Worm (Caenorhabditis elegans) whole organism, young adult: Measurements from ENCODE around the gene F13H10.8.

ENCODE experiments used
- C06A6.2 ChIP-seq: fragments of 200-800 bp; sonication (Bioruptor generic); conservative IDR thresholded peaks from 2 replicates; pipeline ENCODE4 v1.3.6; 2022; ENCODE audit warnings: missing genetic modification characterization, missing compliant biosample characterization
- F10E7.11 ChIP-seq: sonication (generic microtip); optimal IDR thresholded peaks from 2 replicates; lab custom pipeline; 2017; ENCODE audit warnings: mild to moderate bottlenecking, missing genetic modification characterization, moderate library complexity, missing compliant biosample characterization
- F22D6.2 ChIP-seq: sonication (generic microtip); optimal IDR thresholded peaks from 2 replicates; lab custom pipeline; 2016; ENCODE audit warnings: mild to moderate bottlenecking, missing genetic modification characterization, missing compliant biosample characterization
- F23B12.7 ChIP-seq: sonication (generic microtip); optimal IDR thresholded peaks from 2 replicates; lab custom pipeline; 2017; ENCODE audit warnings: missing genetic modification characterization, mild to moderate bottlenecking, missing compliant biosample characterization, antibody characterized with exemption, moderate library complexity; ENCODE audit not compliant: insufficient read depth
- F33H1.4 ChIP-seq: fragments of 200-800 bp; sonication (Bioruptor generic); IDR thresholded peaks from 2 replicates; pipeline ENCODE4 v1.3.6; 2022; ENCODE audit warnings: missing genetic modification reagents, missing genetic modification characterization, missing compliant biosample characterization
- F37B4.10 ChIP-seq: fragments of 200-800 bp; sonication (Bioruptor generic); IDR thresholded peaks from 2 replicates; pipeline ENCODE4 v1.3.6; 2022; ENCODE audit warnings: missing genetic modification characterization, missing compliant biosample characterization
- F39B2.1 ChIP-seq: fragments of 200-800 bp; sonication (Bioruptor generic); IDR thresholded peaks from 2 replicates; pipeline ENCODE4 v1.3.6; 2022; ENCODE audit warnings: missing genetic modification reagents, missing genetic modification characterization, missing compliant biosample characterization
- F52B5.7 ChIP-seq: sonication (generic microtip); optimal IDR thresholded peaks from 2 replicates; lab custom pipeline; 2016; ENCODE audit warnings: mild to moderate bottlenecking, missing genetic modification characterization, missing compliant biosample characterization
- F57C9.4 ChIP-seq: sonication (generic microtip); optimal IDR thresholded peaks from 2 replicates; lab custom pipeline; 2017; ENCODE audit warnings: mild to moderate bottlenecking, missing genetic modification characterization, missing compliant biosample characterization
- K12H6.12 ChIP-seq: fragments of 200-800 bp; sonication (Bioruptor generic); optimal IDR thresholded peaks from 2 replicates; lab custom pipeline; 2018; ENCODE audit warnings: mild to moderate bottlenecking, missing genetic modification characterization, missing compliant biosample characterization
- Y53F4B.3 ChIP-seq: fragments of 200-800 bp; sonication (Bioruptor generic); IDR thresholded peaks from 2 replicates; pipeline ENCODE4 v1.3.6; 2022; ENCODE audit warnings: missing genetic modification reagents, missing genetic modification characterization, missing compliant biosample characterization
- aptf-3 ChIP-seq: fragments of 200-800 bp; sonication (Bioruptor generic); IDR thresholded peaks from 2 replicates; pipeline ENCODE4 v1.3.6; 2022; ENCODE audit warnings: missing genetic modification characterization, missing compliant biosample characterization
- athp-1 ChIP-seq: sonication (generic microtip); optimal IDR thresholded peaks from 2 replicates; lab custom pipeline; 2017; ENCODE audit warnings: mild to moderate bottlenecking, missing genetic modification characterization, missing compliant biosample characterization
- bed-2 ChIP-seq: fragments of 200-800 bp; sonication (Bioruptor generic); IDR thresholded peaks from 2 replicates; pipeline ENCODE4 v1.3.6; 2022; ENCODE audit warnings: missing genetic modification reagents, missing genetic modification characterization, missing compliant biosample characterization
- cebp-1 ChIP-seq, 2 experiments: fragments of 200-800 bp in 1 of 2; sonication (Bioruptor generic) in 1 of 2; sonication (generic microtip) in 1 of 2; IDR thresholded peaks in 1 of 2; optimal IDR thresholded peaks in 1 of 2; 2 replicates each; pipeline versions ENCODE4 v1.3.6 to Lab custom; 2017 to 2022; ENCODE audit warnings: missing compliant biosample characterization in 2 of 2, missing genetic modification characterization in 2 of 2, mild to moderate bottlenecking in 1 of 2, missing genetic modification reagents in 1 of 2, moderate library complexity in 1 of 2
- ceh-100 ChIP-seq: fragments of 200-800 bp; sonication (Bioruptor generic); IDR thresholded peaks from 2 replicates; pipeline ENCODE4 v1.3.6; 2022; ENCODE audit warnings: missing genetic modification reagents, missing genetic modification characterization, missing compliant biosample characterization
- ceh-58 ChIP-seq: fragments of 200-800 bp; sonication (Bioruptor generic); IDR thresholded peaks from 2 replicates; pipeline ENCODE4 v1.3.6; 2022; ENCODE audit warnings: missing genetic modification characterization, missing compliant biosample characterization
- ceh-79 ChIP-seq: sonication (generic microtip); optimal IDR thresholded peaks from 2 replicates; lab custom pipeline; 2017; ENCODE audit warnings: mild to moderate bottlenecking, missing genetic modification characterization, missing compliant biosample characterization
- chd-7 ChIP-seq: sonication (generic microtip); optimal IDR thresholded peaks from 2 replicates; lab custom pipeline; 2016; ENCODE audit warnings: mild to moderate bottlenecking, missing genetic modification characterization, moderate library complexity, missing compliant biosample characterization
- dox-1 ChIP-seq: fragments of 200-800 bp; sonication (Bioruptor generic); IDR thresholded peaks from 2 replicates; pipeline ENCODE4 v1.3.6; 2022; ENCODE audit warnings: missing genetic modification reagents, missing genetic modification characterization, missing compliant biosample characterization
- egl-18 ChIP-seq: fragments of 200-800 bp; sonication (Bioruptor generic); IDR thresholded peaks from 2 replicates; pipeline ENCODE4 v1.3.6; 2022; ENCODE audit warnings: missing genetic modification reagents, missing genetic modification characterization, missing compliant biosample characterization
- ekl-4 ChIP-seq: fragments of 200-800 bp; sonication (Bioruptor generic); IDR thresholded peaks from 2 replicates; pipeline ENCODE4 v1.3.6; 2022; ENCODE audit warnings: missing genetic modification reagents, missing genetic modification characterization, missing compliant biosample characterization
- ets-4 ChIP-seq: fragments of 200-800 bp; sonication (Bioruptor generic); optimal IDR thresholded peaks from 2 replicates; lab custom pipeline; 2018; ENCODE audit warnings: mild to moderate bottlenecking, missing genetic modification characterization, missing compliant biosample characterization
- hlh-26 ChIP-seq: fragments of 200-800 bp; sonication (Bioruptor generic); conservative IDR thresholded peaks from 2 replicates; pipeline ENCODE4 v1.3.6; 2022; ENCODE audit warnings: missing genetic modification reagents, missing genetic modification characterization, missing compliant biosample characterization
- hmg-1.2 ChIP-seq: fragments of 200-800 bp; sonication (Bioruptor generic); IDR thresholded peaks from 2 replicates; pipeline ENCODE4 v1.3.6; 2022; ENCODE audit warnings: missing genetic modification reagents, missing genetic modification characterization, missing compliant biosample characterization
- hmg-20 ChIP-seq: fragments of 200-800 bp; sonication (Bioruptor generic); IDR thresholded peaks from 2 replicates; pipeline ENCODE4 v1.3.6; 2022; ENCODE audit warnings: missing genetic modification reagents, missing genetic modification characterization, missing compliant biosample characterization
- hrde-1 ChIP-seq: sonication (generic microtip); optimal IDR thresholded peaks from 2 replicates; lab custom pipeline; 2016; ENCODE audit warnings: missing genetic modification characterization, mild to moderate bottlenecking, missing compliant biosample characterization, moderate library complexity, missing genotype, missing genetic modification reagents, borderline replicate concordance
- let-526 ChIP-seq: fragments of 200-800 bp; sonication (Bioruptor generic); IDR thresholded peaks from 2 replicates; pipeline ENCODE4 v1.3.6; 2022; ENCODE audit warnings: missing genetic modification reagents, missing genetic modification characterization, missing compliant biosample characterization
- lin-26 ChIP-seq: fragments of 200-800 bp; sonication (Bioruptor generic); IDR thresholded peaks from 2 replicates; pipeline ENCODE4 v1.3.6; 2022; ENCODE audit warnings: missing genetic modification reagents, missing genetic modification characterization, missing compliant biosample characterization
- lin-35 ChIP-seq, 3 experiments: fragments of 150-350 bp in 2 of 3; sonication (generic microtip) in 1 of 3; optimal IDR thresholded peaks; 2 replicates each; lab custom pipeline; 2014 to 2018; ENCODE audit warnings: missing biosample characterization in 3 of 3, missing genetic modification characterization in 3 of 3, missing genetic modification reagents in 3 of 3
- madf-10 ChIP-seq: sonication (generic microtip); optimal IDR thresholded peaks from 2 replicates; lab custom pipeline; 2016; ENCODE audit warnings: mild to moderate bottlenecking, missing genetic modification characterization, missing compliant biosample characterization
- madf-3 ChIP-seq: fragments of 200-800 bp; sonication (Bioruptor generic); IDR thresholded peaks from 2 replicates; pipeline ENCODE4 v1.3.6; 2022; ENCODE audit warnings: missing genetic modification reagents, missing genetic modification characterization, missing compliant biosample characterization
- madf-6 ChIP-seq: fragments of 200-800 bp; sonication (Bioruptor generic); IDR thresholded peaks from 2 replicates; pipeline ENCODE4 v1.3.6; 2022; ENCODE audit warnings: missing genetic modification reagents, missing genetic modification characterization, missing compliant biosample characterization
- mcd-1 ChIP-seq: fragments of 200-800 bp; sonication (Bioruptor generic); IDR thresholded peaks from 2 replicates; pipeline ENCODE4 v1.3.6; 2022; ENCODE audit warnings: missing genetic modification reagents, missing genetic modification characterization, missing compliant biosample characterization
- mes-4 ChIP-seq: sonication (generic microtip); optimal IDR thresholded peaks from 2 replicates; lab custom pipeline; 2016; ENCODE audit warnings: missing genotype, missing genetic modification characterization, missing compliant biosample characterization
- nhr-120 ChIP-seq: fragments of 200-800 bp; sonication (Bioruptor generic); IDR thresholded peaks from 2 replicates; pipeline ENCODE4 v1.3.6; 2022; ENCODE audit warnings: missing genetic modification characterization, missing compliant biosample characterization
- nhr-27 ChIP-seq: fragments of 200-800 bp; sonication (Bioruptor generic); optimal IDR thresholded peaks from 2 replicates; lab custom pipeline; 2018; ENCODE audit warnings: mild to moderate bottlenecking, missing genetic modification characterization, moderate library complexity, missing compliant biosample characterization
- pbrm-1 ChIP-seq: fragments of 200-800 bp; sonication (Bioruptor generic); IDR thresholded peaks from 2 replicates; pipeline ENCODE4 v1.3.6; 2022; ENCODE audit warnings: missing genetic modification reagents, missing genetic modification characterization, missing compliant biosample characterization
- pha-4 ChIP-seq: fragments of 150-350 bp; sonication (generic microtip); optimal IDR thresholded peaks from 2 replicates; lab custom pipeline; 2014; ENCODE audit warnings: missing biosample characterization, missing genetic modification reagents, missing genetic modification characterization
- sdz-38 ChIP-seq: sonication (generic microtip); optimal IDR thresholded peaks from 2 replicates; lab custom pipeline; 2016; ENCODE audit warnings: missing genotype, missing genetic modification characterization, missing compliant biosample characterization
- snpc-1.1 ChIP-seq: sonication (generic microtip); optimal IDR thresholded peaks from 2 replicates; lab custom pipeline; 2017; ENCODE audit warnings: missing genetic modification characterization, mild to moderate bottlenecking, missing compliant biosample characterization, antibody characterized with exemption, moderate library complexity, missing genotype, missing genetic modification reagents; ENCODE audit not compliant: insufficient read depth
- somi-1 ChIP-seq: fragments of 200-800 bp; sonication (Bioruptor generic); optimal IDR thresholded peaks from 2 replicates; lab custom pipeline; 2018; ENCODE audit warnings: mild to moderate bottlenecking, missing genetic modification characterization, missing compliant biosample characterization
- tbx-9 ChIP-seq: sonication (generic microtip); optimal IDR thresholded peaks from 2 replicates; lab custom pipeline; 2016; ENCODE audit warnings: borderline replicate concordance, missing genetic modification characterization, inconsistent platforms, missing compliant biosample characterization
- tlf-1 ChIP-seq: fragments of 200-800 bp; sonication (Bioruptor generic); optimal IDR thresholded peaks from 2 replicates; lab custom pipeline; 2018; ENCODE audit warnings: mild to moderate bottlenecking, missing genetic modification characterization, missing compliant biosample characterization
- unc-130 ChIP-seq: sonication (generic microtip); optimal IDR thresholded peaks from 2 replicates; lab custom pipeline; 2016; ENCODE audit warnings: missing genetic modification reagents, missing genetic modification characterization, missing compliant biosample characterization
- xnd-1 ChIP-seq: sonication (generic microtip); optimal IDR thresholded peaks from 2 replicates; lab custom pipeline; 2016; ENCODE audit warnings: missing genotype, missing genetic modification reagents, missing genetic modification characterization, missing compliant biosample characterization
- zfh-2 ChIP-seq: fragments of 200-800 bp; sonication (Bioruptor generic); conservative IDR thresholded peaks from 2 replicates; pipeline ENCODE4 v1.3.6; 2022; ENCODE audit warnings: missing genetic modification reagents, missing genetic modification characterization, missing compliant biosample characterization
- zim-3 ChIP-seq: sonication (generic microtip); optimal IDR thresholded peaks from 2 replicates; lab custom pipeline; 2017; ENCODE audit warnings: mild to moderate bottlenecking, missing genetic modification characterization, moderate library complexity, missing compliant biosample characterization
- ztf-26 ChIP-seq: sonication (generic microtip); optimal IDR thresholded peaks from 2 replicates; lab custom pipeline; 2017; ENCODE audit warnings: missing genetic modification characterization, missing compliant biosample characterization

The F13H10.8 gene

ce11 chrIV:10975968-10976367 is 44.3 kb upstream of the F13H10.8 start:
- TF ChIP-seq F39B2.1 (GFP tag; lab: Robert Waterston, UW) (no peak), mes-4 (tag; lab: Kevin White, UChicago) (no peak), somi-1 (peak; percentile 37), let-526 (no peak), ets-4 (GFP tag; lab: Kevin White, UChicago) (no peak), F33H1.4 (no peak), chd-7 (tag; lab: Kevin White, UChicago) (no peak), dox-1 (GFP tag; lab: Robert Waterston, UW) (0 out of 2 replicates have a peak, but pooled peaks have one; percentile 28), nhr-120 (no peak), mcd-1 (GFP tag; lab: Robert Waterston, UW) (no peak), F37B4.10 (GFP tag; lab: Robert Waterston, UW) (no peak), sdz-38 (tag; lab: Kevin White, UChicago) (no peak), lin-35 (GFP tag; optimal IDR thresholded peaks at IDR 0.05; lab: Kevin White, UChicago) (no peak), hmg-1.2 (GFP tag; lab: Robert Waterston, UW) (peak; percentile 44; the same call in 1 of the 2 replicates), F57C9.4 (tag; lab: Kevin White, UChicago) (no peak), madf-3 (GFP tag; lab: Robert Waterston, UW) (no peak), cebp-1 (GFP tag; IDR thresholded peaks at IDR 0.05; lab: Robert Waterston, UW) (no peak), cebp-1 (tag; optimal IDR thresholded peaks at IDR 0.05; lab: Kevin White, UChicago) (peak; percentile 32), ekl-4 (0 out of 2 replicates have a peak, but pooled peaks have one; percentile 7), lin-26 (GFP tag; lab: Robert Waterston, UW) (no peak), madf-10 (tag; lab: Kevin White, UChicago) (no peak), zfh-2 (GFP tag; lab: Robert Waterston, UW) (no peak), egl-18 (GFP tag; lab: Robert Waterston, UW) (no peak), aptf-3 (GFP tag; lab: Robert Waterston, UW) (no peak), athp-1 (tag; lab: Kevin White, UChicago) (no peak), tlf-1 (no peak), snpc-1.1 (tag; lab: Kevin White, UChicago) (no peak), F23B12.7 (tag; lab: Kevin White, UChicago) (no peak), tbx-9 (tag; lab: Kevin White, UChicago) (no peak), ceh-79 (tag; lab: Kevin White, UChicago) (no peak), xnd-1 (tag; lab: Kevin White, UChicago) (no peak), K12H6.12 (tag; lab: Kevin White, UChicago) (no peak), ztf-26 (tag; lab: Kevin White, UChicago) (peak; percentile 66), pha-4 (tag; lab: Kevin White, UChicago) (no peak), pbrm-1 (no peak), unc-130 (GFP tag; lab: Kevin White, UChicago) (no peak), hlh-26 (no peak), ceh-58 (GFP tag; lab: Robert Waterston, UW) (no peak), madf-6 (GFP tag; lab: Robert Waterston, UW) (no peak), bed-2 (GFP tag; lab: Robert Waterston, UW) (no peak), C06A6.2 (GFP tag; lab: Robert Waterston, UW) (peak; percentile 62; the same call in 1 of the 2 replicates), hmg-20 (GFP tag; lab: Robert Waterston, UW) (no peak), hrde-1 (tag; lab: Kevin White, UChicago) (no peak), Y53F4B.3 (GFP tag; lab: Robert Waterston, UW) (no peak), zim-3 (tag; lab: Kevin White, UChicago) (no peak), F52B5.7 (no peak), nhr-27 (no peak), F10E7.11 (tag; lab: Kevin White, UChicago) (no peak), F22D6.2 (no peak), ceh-100 (GFP tag; lab: Robert Waterston, UW) (no peak)
